Worm (Caenorhabditis elegans): ENCODE measurements around the gene W03B1.5.

DNA sequence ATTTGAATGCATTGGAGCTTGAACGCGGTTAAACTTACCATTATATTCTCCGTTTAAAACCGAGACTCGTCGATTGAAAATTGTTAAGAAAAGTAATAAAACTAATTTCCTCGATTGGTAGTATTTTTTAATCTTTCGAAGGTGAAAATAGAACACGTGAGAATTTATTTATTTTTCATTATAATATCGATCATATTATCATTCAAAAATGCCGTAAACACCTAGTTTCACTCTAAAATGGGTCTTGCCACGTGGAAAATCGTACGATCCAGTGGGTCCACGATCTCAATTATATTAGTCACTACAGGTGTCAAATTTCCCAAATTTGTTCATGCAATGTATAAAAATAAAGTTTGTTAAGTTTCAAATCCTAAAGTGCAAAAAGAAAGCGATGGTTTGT, 8.6 kb downstream of the W03B1.5 start, which contains the start of gene W03B1.9:
- TF ChIP-seq che-1 (tag; optimal IDR thresholded peaks at IDR 0.05) (no peak), dve-1 (tag; optimal IDR thresholded peaks at IDR 0.05) (no peak), unc-42 (tag; optimal IDR thresholded peaks at IDR 0.05) (no peak), pha-4 (tag; optimal IDR thresholded peaks at IDR 0.05) (no peak), rnt-1 (tag; optimal IDR thresholded peaks at IDR 0.05) (no peak), npax-4 (tag; optimal IDR thresholded peaks at IDR 0.05) (no peak), F13H6.1 (tag; optimal IDR thresholded peaks at IDR 0.05) (no peak), nfya-1 (tag; optimal IDR thresholded peaks at IDR 0.05) (no peak), nhr-11 (tag; optimal IDR thresholded peaks at IDR 0.05) (no peak), unc-86 (tag; optimal IDR thresholded peaks at IDR 0.05) (no peak)

Data from whole organism, late embryonic.